Fruit fly (Drosophila melanogaster): ENCODE results near the gene CG33644.

The CG33644 gene

dm6 chr2L:13514945-13515687 lies 16.8 kb upstream of the CG33644 start (continued):
- peak; percentile 1 for TF ChIP-seq dmrt11E (tag; optimal IDR thresholded peaks at IDR 0.05)
- no peak for TF ChIP-seq ham (GFP tag; IDR thresholded peaks at IDR 0.05)
- TF ChIP-seq lov (optimal IDR thresholded peaks at IDR 0.05) = no peak
- TF ChIP-seq lov (GFP tag; IDR thresholded peaks at IDR 0.05) = peak; percentile 38; the same call in 1 of the 3 replicates
- peak; percentile 82 for TF ChIP-seq ems (GFP tag; optimal IDR thresholded peaks at IDR 0.05)
- peak; percentile 66 for TF ChIP-seq CG17802 (tag; optimal IDR thresholded peaks at IDR 0.05)
- peak; percentile 83 for TF ChIP-seq CG14014 (GFP tag; IDR thresholded peaks at IDR 0.05)
- peak; percentile 72 for TF ChIP-seq Ets97D (GFP tag; optimal IDR thresholded peaks at IDR 0.05)
- TF ChIP-seq CG9817 (tag; optimal IDR thresholded peaks at IDR 0.05) = peak; percentile 25
- peak; percentile 72 for TF ChIP-seq CG18764 (GFP tag; optimal IDR thresholded peaks at IDR 0.05)
- TF ChIP-seq CG8944 (GFP tag; optimal IDR thresholded peaks at IDR 0.05) = peak; percentile 51
- TF ChIP-seq HmgZ (tag; optimal IDR thresholded peaks at IDR 0.05) = no peak
- no peak for TF ChIP-seq BEAF-32 (GFP tag; optimal IDR thresholded peaks at IDR 0.05)
- TF ChIP-seq CG31224 (GFP tag; IDR thresholded peaks at IDR 0.05) = peak; percentile 77
- TF ChIP-seq CG4854 (GFP tag; optimal IDR thresholded peaks at IDR 0.05) = peak; percentile 80
- TF ChIP-seq CG6175 (GFP tag; IDR thresholded peaks at IDR 0.05) = peak; percentile 48; the same call in 1 of the 3 replicates
- TF ChIP-seq Dfd (GFP tag; optimal IDR thresholded peaks at IDR 0.05) = no peak
- TF ChIP-seq CG33557 (GFP tag; optimal IDR thresholded peaks at IDR 0.05) = no peak
- peak; percentile 30 for TF ChIP-seq oc (tag; optimal IDR thresholded peaks at IDR 0.05)
- TF ChIP-seq schlank (tag; optimal IDR thresholded peaks at IDR 0.05) = no peak
- peak; percentile 70 for TF ChIP-seq Abd-B (GFP tag; optimal IDR thresholded peaks at IDR 0.05)
- TF ChIP-seq wek (GFP tag; optimal IDR thresholded peaks at IDR 0.05) = no peak
- TF ChIP-seq CG12744 (GFP tag; optimal IDR thresholded peaks at IDR 0.05) = peak; percentile 70
- TF ChIP-seq CG7987 (GFP tag; optimal IDR thresholded peaks at IDR 0.05) = peak; percentile 69
- TF ChIP-seq CG4730 (GFP tag; IDR thresholded peaks at IDR 0.05) = peak; percentile 85
- peak; percentile 17 for TF ChIP-seq CG8359 (GFP tag; optimal IDR thresholded peaks at IDR 0.05; ENCODE audit: borderline replicate concordance)
- TF ChIP-seq CG15696 (tag; optimal IDR thresholded peaks at IDR 0.05) = peak; percentile 48
- TF ChIP-seq Dref (GFP tag; IDR thresholded peaks at IDR 0.05) = no peak
- peak; percentile 68 for TF ChIP-seq CG15514 (GFP tag; optimal IDR thresholded peaks at IDR 0.05)
- TF ChIP-seq CG2129 (GFP tag; IDR thresholded peaks at IDR 0.05; ENCODE audit: partially characterized antibody) = no peak
- no peak for TF ChIP-seq Hr78 (GFP tag; optimal IDR thresholded peaks at IDR 0.05)
- peak; percentile 52 for TF ChIP-seq CG9437 (GFP tag; optimal IDR thresholded peaks at IDR 0.05)
- TF ChIP-seq CG34376 (GFP tag; optimal IDR thresholded peaks at IDR 0.05) = no peak
- TF ChIP-seq CG4617 (GFP tag; optimal IDR thresholded peaks at IDR 0.05; ENCODE audit: borderline replicate concordance) = no peak
- no peak for TF ChIP-seq CrebB (tag; optimal IDR thresholded peaks at IDR 0.05)
- peak; percentile 78 for TF ChIP-seq zen (tag; optimal IDR thresholded peaks at IDR 0.05)
- peak; percentile 58; the same call in 1 of the 2 replicates for TF ChIP-seq Atf6 (GFP tag; IDR thresholded peaks at IDR 0.05)
- TF ChIP-seq CG17385 (GFP tag; optimal IDR thresholded peaks at IDR 0.05) = peak; percentile 2
- peak; percentile 41 for TF ChIP-seq Six4 (GFP tag; optimal IDR thresholded peaks at IDR 0.05)
- TF ChIP-seq Hey (tag; optimal IDR thresholded peaks at IDR 0.05) = no peak
- no peak for TF ChIP-seq pita (GFP tag; optimal IDR thresholded peaks at IDR 0.05)
- TF ChIP-seq Nf-YA (GFP tag; IDR thresholded peaks at IDR 0.05) = peak; percentile 61
- peak; percentile 21 to 79 for TF ChIP-seq Hr51 (GFP tag; optimal IDR thresholded peaks at IDR 0.05)
- peak; percentile 29 for TF ChIP-seq CHES-1-like (GFP tag; optimal IDR thresholded peaks at IDR 0.05)
- no peak for TF ChIP-seq Lim3 (GFP tag; IDR thresholded peaks at IDR 0.05)
- TF ChIP-seq Adf1 (GFP tag; IDR thresholded peaks at IDR 0.05) = no peak
- TF ChIP-seq psq (GFP tag; optimal IDR thresholded peaks at IDR 0.05) = peak; percentile 20
- peak; percentile 43 for TF ChIP-seq ttk (GFP tag; IDR thresholded peaks at IDR 0.05)

Data from whole organism, embryonic.